Worm (Caenorhabditis elegans) whole organism, late embryonic: ENCODE measurements around the gene F37C12.21.
A peak's percentile ranks its signal among the peaks of the same experiment; 100 is the strongest.

Experiments
- C08G9.2 ChIP-seq: sonication (generic microtip); optimal IDR thresholded peaks from 2 replicates; lab custom pipeline; 2016; ENCODE audit warnings: mild to moderate bottlenecking, missing genetic modification characterization, moderate library complexity, missing compliant biosample characterization
- K09A11.1 ChIP-seq: sonication (generic microtip); optimal IDR thresholded peaks from 2 replicates; lab custom pipeline; 2017; ENCODE audit warnings: antibody characterized with exemption, mild to moderate bottlenecking, missing genetic modification characterization, missing compliant biosample characterization; ENCODE audit not compliant: insufficient read depth
- T23F11.4 ChIP-seq: fragments of 200-800 bp; sonication (Bioruptor generic); optimal IDR thresholded peaks from 2 replicates; lab custom pipeline; 2018; ENCODE audit warnings: mild to moderate bottlenecking, missing genetic modification characterization, missing compliant biosample characterization
- Y22D7AL.16 ChIP-seq: sonication (generic microtip); optimal IDR thresholded peaks from 2 replicates; lab custom pipeline; 2016; ENCODE audit warnings: missing genetic modification characterization, missing compliant biosample characterization
- ahr-1 ChIP-seq: sonication (generic microtip); optimal IDR thresholded peaks from 2 replicates; lab custom pipeline; 2016; ENCODE audit warnings: missing genetic modification characterization, missing compliant biosample characterization
- ceh-18 ChIP-seq: sonication (generic microtip); optimal IDR thresholded peaks from 2 replicates; lab custom pipeline; 2016; ENCODE audit warnings: missing genetic modification characterization, missing compliant biosample characterization
- ceh-2 ChIP-seq: sonication (generic microtip); optimal IDR thresholded peaks from 2 replicates; lab custom pipeline; 2016; ENCODE audit warnings: missing genotype, missing genetic modification characterization, missing compliant biosample characterization
- ceh-22 ChIP-seq: sonication (generic microtip); optimal IDR thresholded peaks from 2 replicates; lab custom pipeline; 2017; ENCODE audit warnings: missing biosample characterization, missing genetic modification characterization
- ceh-24 ChIP-seq: sonication (generic microtip); optimal IDR thresholded peaks from 2 replicates; lab custom pipeline; 2016; ENCODE audit warnings: mild to moderate bottlenecking, missing genetic modification characterization, missing compliant biosample characterization
- ceh-30 ChIP-seq: fragments of 150-350 bp; optimal IDR thresholded peaks from 2 replicates; lab custom pipeline; 2014; ENCODE audit warnings: missing biosample characterization, missing genetic modification characterization
- ceh-31 ChIP-seq: sonication (generic microtip); optimal IDR thresholded peaks from 2 replicates; lab custom pipeline; 2016; ENCODE audit warnings: missing genetic modification characterization, missing compliant biosample characterization
- ceh-34 ChIP-seq: sonication (generic microtip); optimal IDR thresholded peaks from 2 replicates; lab custom pipeline; 2016; ENCODE audit warnings: mild to moderate bottlenecking, missing genetic modification characterization, missing compliant biosample characterization
- ceh-45 ChIP-seq: fragments of 200-800 bp; sonication (Bioruptor generic); IDR thresholded peaks from 2 replicates; pipeline ENCODE4 v1.3.6; 2022; ENCODE audit warnings: missing genetic modification reagents, missing genetic modification characterization, missing compliant biosample characterization
- ceh-48 ChIP-seq: sonication (generic microtip); optimal IDR thresholded peaks from 2 replicates; lab custom pipeline; 2016; ENCODE audit warnings: missing genetic modification characterization, inconsistent platforms, missing compliant biosample characterization
- ceh-6 ChIP-seq: fragments of 200-800 bp; sonication (Bioruptor generic); optimal IDR thresholded peaks from 2 replicates; lab custom pipeline; 2018; ENCODE audit warnings: mild to moderate bottlenecking, missing genetic modification characterization, missing compliant biosample characterization
- ceh-9 ChIP-seq: sonication (generic microtip); optimal IDR thresholded peaks from 2 replicates; lab custom pipeline; 2016; ENCODE audit warnings: mild to moderate bottlenecking, missing genetic modification characterization, inconsistent platforms, missing compliant biosample characterization
- dmd-4 ChIP-seq: sonication (generic microtip); optimal IDR thresholded peaks from 2 replicates; lab custom pipeline; 2016; ENCODE audit warnings: borderline replicate concordance, missing genetic modification characterization, missing compliant biosample characterization
- dve-1 ChIP-seq: sonication (generic microtip); optimal IDR thresholded peaks from 2 replicates; lab custom pipeline; 2017; ENCODE audit warnings: antibody characterized with exemption, mild to moderate bottlenecking, missing genetic modification characterization, missing compliant biosample characterization
- eyg-1 ChIP-seq: sonication (generic microtip); optimal IDR thresholded peaks from 2 replicates; lab custom pipeline; 2016; ENCODE audit warnings: missing genotype, missing genetic modification characterization, missing compliant biosample characterization
- fax-1 ChIP-seq: sonication (generic microtip); optimal IDR thresholded peaks from 2 replicates; lab custom pipeline; 2016; ENCODE audit warnings: missing genotype, missing genetic modification characterization, missing compliant biosample characterization
- fkh-10 ChIP-seq: fragments of 150-350 bp; optimal IDR thresholded peaks from 2 replicates; lab custom pipeline; 2014; ENCODE audit warnings: missing biosample characterization, missing genetic modification reagents, missing genetic modification characterization
- fkh-6 ChIP-seq: sonication (generic microtip); optimal IDR thresholded peaks from 2 replicates; lab custom pipeline; 2016; ENCODE audit warnings: missing genetic modification characterization, missing compliant biosample characterization
- gmeb-2 ChIP-seq: sonication (generic microtip); optimal IDR thresholded peaks from 2 replicates; lab custom pipeline; 2016; ENCODE audit warnings: missing genetic modification characterization, inconsistent platforms, missing compliant biosample characterization
- hlh-6 ChIP-seq: sonication (generic microtip); optimal IDR thresholded peaks from 2 replicates; lab custom pipeline; 2016; ENCODE audit warnings: missing genotype, missing genetic modification characterization, missing compliant biosample characterization
- hlh-8 ChIP-seq: sonication (generic microtip); optimal IDR thresholded peaks from 2 replicates; lab custom pipeline; 2016; ENCODE audit warnings: missing genotype, missing genetic modification characterization, missing compliant biosample characterization
- lim-6 ChIP-seq: sonication (generic microtip); optimal IDR thresholded peaks from 2 replicates; lab custom pipeline; 2016; ENCODE audit warnings: missing genetic modification characterization, missing compliant biosample characterization
- lin-11 ChIP-seq: fragments of 200-800 bp; sonication (Bioruptor generic); optimal IDR thresholded peaks from 2 replicates; lab custom pipeline; 2018; ENCODE audit warnings: mild to moderate bottlenecking, missing genetic modification characterization, missing compliant biosample characterization
- madf-2 ChIP-seq: sonication (generic microtip); optimal IDR thresholded peaks from 2 replicates; lab custom pipeline; 2017; ENCODE audit warnings: missing genetic modification characterization, missing compliant biosample characterization
- nfya-1 ChIP-seq: sonication (generic microtip); optimal IDR thresholded peaks from 2 replicates; lab custom pipeline; 2017; ENCODE audit warnings: missing genetic modification characterization, mild to moderate bottlenecking, missing compliant biosample characterization, antibody characterized with exemption, moderate library complexity
- npax-4 ChIP-seq: sonication (generic microtip); optimal IDR thresholded peaks from 2 replicates; lab custom pipeline; 2016; ENCODE audit warnings: missing genetic modification characterization, missing compliant biosample characterization
- odd-2 ChIP-seq: sonication (generic microtip); optimal IDR thresholded peaks from 2 replicates; lab custom pipeline; 2017; ENCODE audit warnings: antibody characterized with exemption, mild to moderate bottlenecking, missing genetic modification characterization, missing compliant biosample characterization
- pat-9 ChIP-seq: fragments of 200-800 bp; sonication (Bioruptor generic); optimal IDR thresholded peaks from 2 replicates; lab custom pipeline; 2018; ENCODE audit warnings: mild to moderate bottlenecking, missing genetic modification characterization, moderate library complexity, missing compliant biosample characterization
- pha-2 ChIP-seq: sonication (generic microtip); optimal IDR thresholded peaks from 2 replicates; lab custom pipeline; 2017; ENCODE audit warnings: mild to moderate bottlenecking, missing genetic modification characterization, missing compliant biosample characterization
- pha-4 ChIP-seq: fragments of 150-350 bp; optimal IDR thresholded peaks from 2 replicates; lab custom pipeline; 2018; ENCODE audit warnings: missing biosample characterization, missing genetic modification reagents, missing genetic modification characterization
- pqm-1 ChIP-seq: sonication (generic microtip); optimal IDR thresholded peaks from 2 replicates; lab custom pipeline; 2016; ENCODE audit warnings: missing genetic modification characterization, missing compliant biosample characterization
- pros-1 ChIP-seq: fragments of 150-350 bp; optimal IDR thresholded peaks from 2 replicates; lab custom pipeline; 2014; ENCODE audit warnings: missing biosample characterization, missing genetic modification reagents, missing genetic modification characterization
- ref-2 ChIP-seq: sonication (generic microtip); optimal IDR thresholded peaks from 2 replicates; lab custom pipeline; 2016; ENCODE audit warnings: missing genetic modification characterization, missing compliant biosample characterization
- rnt-1 ChIP-seq: sonication (generic microtip); optimal IDR thresholded peaks from 2 replicates; lab custom pipeline; 2016; ENCODE audit warnings: missing genetic modification characterization, missing compliant biosample characterization
- sdc-2 ChIP-seq: sonication (generic microtip); optimal IDR thresholded peaks from 2 replicates; lab custom pipeline; 2016; ENCODE audit warnings: missing genotype, missing genetic modification characterization, missing compliant biosample characterization
- sox-2 ChIP-seq: fragments of 200-800 bp; sonication (Bioruptor generic); IDR thresholded peaks from 2 replicates; pipeline ENCODE4 v1.3.6; 2022; ENCODE audit warnings: missing genetic modification reagents, missing genetic modification characterization, missing compliant biosample characterization
- sox-4 ChIP-seq: sonication (generic microtip); optimal IDR thresholded peaks from 2 replicates; lab custom pipeline; 2017; ENCODE audit warnings: mild to moderate bottlenecking, missing genetic modification characterization, inconsistent platforms, missing compliant biosample characterization
- syd-9 ChIP-seq: sonication (generic microtip); optimal IDR thresholded peaks from 2 replicates; lab custom pipeline; 2016; ENCODE audit warnings: mild to moderate bottlenecking, missing genetic modification characterization, moderate library complexity, missing compliant biosample characterization
- tbx-2 ChIP-seq: sonication (generic microtip); optimal IDR thresholded peaks from 2 replicates; lab custom pipeline; 2016; ENCODE audit warnings: missing genetic modification characterization, missing compliant biosample characterization
- tbx-7 ChIP-seq: sonication (generic microtip); optimal IDR thresholded peaks from 2 replicates; lab custom pipeline; 2016; ENCODE audit warnings: missing genotype, missing genetic modification characterization, missing compliant biosample characterization
- unc-3 ChIP-seq, 2 experiments: fragments of 200-800 bp in 1 of 2; sonication (Bioruptor generic) in 1 of 2; sonication (generic microtip) in 1 of 2; conservative IDR thresholded peaks in 1 of 2; optimal IDR thresholded peaks in 1 of 2; 2 replicates each; pipeline versions ENCODE4 v1.3.6 to Lab custom; 2016 to 2022; ENCODE audit warnings: missing compliant biosample characterization in 2 of 2, missing genetic modification characterization in 2 of 2, missing genetic modification reagents in 1 of 2
- unc-42 ChIP-seq: sonication (generic microtip); optimal IDR thresholded peaks from 2 replicates; lab custom pipeline; 2016; ENCODE audit warnings: missing genotype, missing genetic modification characterization, missing compliant biosample characterization
- unc-55 ChIP-seq: sonication (generic microtip); optimal IDR thresholded peaks from 2 replicates; lab custom pipeline; 2017; ENCODE audit warnings: missing biosample characterization, missing genetic modification reagents, missing genetic modification characterization
- unc-86 ChIP-seq: sonication (generic microtip); optimal IDR thresholded peaks from 2 replicates; lab custom pipeline; 2016; ENCODE audit warnings: missing genetic modification characterization, missing compliant biosample characterization
- zip-5 ChIP-seq: sonication (generic microtip); optimal IDR thresholded peaks from 2 replicates; lab custom pipeline; 2016; ENCODE audit warnings: missing genetic modification characterization, missing compliant biosample characterization

Gene F37C12.21

ce11 chrIII:7154526-7154925, 33.6 kb upstream of the F37C12.21 start:
- TF ChIP-seq tbx-2 (tag; lab: Kevin White, UChicago) (no peak), fax-1 (tag; lab: Kevin White, UChicago) (no peak), fkh-6 (tag; lab: Kevin White, UChicago) (no peak), sox-2 (GFP tag; lab: Robert Waterston, UW) (no peak), T23F11.4 (GFP tag; lab: Kevin White, UChicago) (no peak), unc-3 (GFP tag; conservative IDR thresholded peaks at IDR 0.05; lab: Robert Waterston, UW) (no peak), unc-3 (tag; optimal IDR thresholded peaks at IDR 0.05; lab: Kevin White, UChicago) (no peak), ahr-1 (tag; lab: Kevin White, UChicago) (no peak), ceh-22 (tag; lab: Kevin White, UChicago) (no peak), sox-4 (tag; lab: Kevin White, UChicago) (no peak), ref-2 (no peak), ceh-30 (tag; lab: Kevin White, UChicago) (no peak), hlh-8 (tag; lab: Kevin White, UChicago) (no peak)

ce11 chrIII:7155631-7156030, 32.5 kb upstream of the F37C12.21 start:
- TF ChIP-seq rnt-1 (tag; lab: Kevin White, UChicago), result peak; percentile 80
- TF ChIP-seq tbx-7, result no peak
- TF ChIP-seq ceh-31 (tag; lab: Kevin White, UChicago), result peak; percentile 83
- TF ChIP-seq K09A11.1 (tag; lab: Kevin White, UChicago), result peak; percentile 65
- no peak; the same call in 1 of the 2 replicates for TF ChIP-seq sox-2 (GFP tag; lab: Robert Waterston, UW)
- TF ChIP-seq ceh-45, result no peak
- TF ChIP-seq ceh-9, result no peak
- TF ChIP-seq unc-42, result peak; percentile 65
- TF ChIP-seq ceh-22 (tag; lab: Kevin White, UChicago), result no peak
- TF ChIP-seq pqm-1 (tag; lab: Kevin White, UChicago), result peak; percentile 71
- TF ChIP-seq syd-9 (tag; lab: Kevin White, UChicago), result no peak
- no peak for TF ChIP-seq Y22D7AL.16 (tag; lab: Kevin White, UChicago)
- TF ChIP-seq pros-1 (tag; lab: Kevin White, UChicago), result peak; percentile 84
- peak; percentile 90 for TF ChIP-seq ceh-18 (tag; lab: Kevin White, UChicago)
- TF ChIP-seq hlh-8 (tag; lab: Kevin White, UChicago), result peak; percentile 57
- TF ChIP-seq pha-2 (tag; lab: Kevin White, UChicago), result no peak
- peak; percentile 48 for TF ChIP-seq fkh-10
- peak; percentile 3 for TF ChIP-seq zip-5 (tag; lab: Kevin White, UChicago)
- TF ChIP-seq npax-4, result no peak
- TF ChIP-seq eyg-1 (tag; lab: Kevin White, UChicago), result no peak
- no peak for TF ChIP-seq gmeb-2 (tag; lab: Kevin White, UChicago)
- peak; percentile 50 for TF ChIP-seq sdc-2 (tag; lab: Kevin White, UChicago)
- peak; percentile 74 for TF ChIP-seq ref-2
- peak; percentile 34 for TF ChIP-seq pat-9 (tag; lab: Kevin White, UChicago)
- TF ChIP-seq odd-2, result no peak
- TF ChIP-seq nfya-1 (tag; lab: Kevin White, UChicago), result peak; percentile 93
- TF ChIP-seq unc-3 (GFP tag; conservative IDR thresholded peaks at IDR 0.05; lab: Robert Waterston, UW), result no peak
- peak; percentile 45 for TF ChIP-seq unc-3 (tag; optimal IDR thresholded peaks at IDR 0.05; lab: Kevin White, UChicago)
- TF ChIP-seq ceh-24, result no peak
- TF ChIP-seq unc-55, result peak; percentile 82
- peak; percentile 30 for TF ChIP-seq ceh-2 (tag; lab: Kevin White, UChicago)
- TF ChIP-seq ceh-34 (tag; lab: Kevin White, UChicago), result peak; percentile 82
- TF ChIP-seq madf-2 (tag; lab: Kevin White, UChicago), result no peak
- no peak for TF ChIP-seq ceh-30 (tag; lab: Kevin White, UChicago)
- TF ChIP-seq pha-4, result no peak
- TF ChIP-seq sox-4 (tag; lab: Kevin White, UChicago), result no peak
- no peak for TF ChIP-seq lin-11 (tag; lab: Kevin White, UChicago)
- TF ChIP-seq unc-86, result peak; percentile 32
- TF ChIP-seq dve-1 (tag; lab: Kevin White, UChicago), result peak; percentile 41
- peak; percentile 47 for TF ChIP-seq C08G9.2 (tag; lab: Kevin White, UChicago)
- no peak for TF ChIP-seq hlh-6 (tag; lab: Kevin White, UChicago)
- TF ChIP-seq ceh-6, result no peak
- peak; percentile 35 for TF ChIP-seq dmd-4 (tag; lab: Kevin White, UChicago)
- no peak for TF ChIP-seq ceh-48 (tag; lab: Kevin White, UChicago)
- no peak for TF ChIP-seq lim-6 (tag; lab: Kevin White, UChicago)
